Fruit fly (Drosophila melanogaster): Measurements from ENCODE around the gene Pect.

dm6 chr2L:13191894-13192293, 11.7 kb upstream of the Pect start, which contains the start of the genes CG16974 and Edem2:
- TF ChIP-seq usp (GFP tag; optimal IDR thresholded peaks at IDR 0.05) (no peak), psq (optimal IDR thresholded peaks at IDR 0.05) (no peak)

Data from whole organism.